Worm (Caenorhabditis elegans) whole organism, midembryonic: ENCODE data around the gene C04F6.7.

Experiments used
- T22C8.4 ChIP-seq: fragments of 200-800 bp; sonication (Bioruptor generic); IDR thresholded peaks from 2 replicates; pipeline ENCODE4 v1.3.6; 2022; ENCODE audit warnings: missing genetic modification characterization, missing compliant biosample characterization
- cog-1 ChIP-seq: sonication (generic microtip); optimal IDR thresholded peaks from 2 replicates; lab custom pipeline; 2016; ENCODE audit warnings: missing genetic modification characterization, missing compliant biosample characterization
- flt-1 ChIP-seq: fragments of 200-800 bp; sonication (Bioruptor generic); IDR thresholded peaks from 2 replicates; pipeline ENCODE4 v1.3.6; 2022; ENCODE audit warnings: missing genetic modification characterization, missing compliant biosample characterization
- klf-2 ChIP-seq: fragments of 200-800 bp; sonication (Bioruptor generic); conservative IDR thresholded peaks from 2 replicates; pipeline ENCODE4 v1.3.6; 2022; ENCODE audit warnings: missing genetic modification reagents, missing genetic modification characterization, missing compliant biosample characterization
- med-1 ChIP-seq: sonication (generic microtip); optimal IDR thresholded peaks from 2 replicates; lab custom pipeline; 2017; ENCODE audit warnings: missing genetic modification characterization, mild to moderate bottlenecking, missing compliant biosample characterization, antibody characterized with exemption, missing genetic modification reagents; ENCODE audit not compliant: insufficient read depth
- ref-1 ChIP-seq: fragments of 200-800 bp; sonication (Bioruptor generic); conservative IDR thresholded peaks from 2 replicates; pipeline ENCODE4 v1.3.6; 2022; ENCODE audit warnings: missing genetic modification reagents, missing genetic modification characterization, missing compliant biosample characterization
- tab-1 ChIP-seq: fragments of 200-800 bp; sonication (Bioruptor generic); IDR thresholded peaks from 2 replicates; pipeline ENCODE4 v1.3.6; 2022; ENCODE audit warnings: missing genetic modification characterization, missing compliant biosample characterization
- ztf-23 ChIP-seq: fragments of 200-800 bp; sonication (Bioruptor generic); IDR thresholded peaks from 2 replicates; pipeline ENCODE4 v1.3.6; 2022; ENCODE audit warnings: missing genetic modification reagents, missing genetic modification characterization, missing compliant biosample characterization
- ztf-29 ChIP-seq: fragments of 200-800 bp; sonication (Bioruptor generic); IDR thresholded peaks from 2 replicates; pipeline ENCODE4 v1.3.6; 2022; ENCODE audit warnings: missing genetic modification reagents, missing genetic modification characterization, missing compliant biosample characterization

The C04F6.7 gene

ce11 chrX:3414660-3415144 is 4.3 kb downstream of the C04F6.7 start, which contains the start of gene dhs-27:
dhs-27 (minus strand) TSS chrX:3414710.
- no peak for TF ChIP-seq ztf-29 (GFP tag; lab: Robert Waterston, UW)
- TF ChIP-seq ref-1 (GFP tag; lab: Robert Waterston, UW) = no peak
- TF ChIP-seq tab-1 = no peak
- TF ChIP-seq flt-1 (GFP tag; lab: Robert Waterston, UW) = no peak
- no peak for TF ChIP-seq T22C8.4
- no peak for TF ChIP-seq med-1
- no peak for TF ChIP-seq klf-2 (GFP tag; lab: Robert Waterston, UW)
- no peak for TF ChIP-seq cog-1 (tag; lab: Kevin White, UChicago)
- no peak for TF ChIP-seq ztf-23 (GFP tag; lab: Robert Waterston, UW)

ce11 chrX:3411565-3412022 is 7.4 kb downstream of the C04F6.7 start, which contains the start of gene unc-78:
unc-78 (minus strand) TSS chrX:3411615.
- TF ChIP-seq ztf-29 (GFP tag; lab: Robert Waterston, UW) = no peak
- no peak for TF ChIP-seq med-1
- no peak for TF ChIP-seq flt-1 (GFP tag; lab: Robert Waterston, UW)
- TF ChIP-seq cog-1 (tag; lab: Kevin White, UChicago) = no peak
- no peak for TF ChIP-seq ref-1 (GFP tag; lab: Robert Waterston, UW)
- no peak for TF ChIP-seq ztf-23 (GFP tag; lab: Robert Waterston, UW)
- TF ChIP-seq tab-1 = no peak
- no peak for TF ChIP-seq T22C8.4
- no peak for TF ChIP-seq klf-2 (GFP tag; lab: Robert Waterston, UW)

ce11 chrX:3408717-3409303 is 10.2 kb downstream of the C04F6.7 start:
- TF ChIP-seq ref-1 (GFP tag; lab: Robert Waterston, UW) (no peak), T22C8.4 (no peak), ztf-29 (GFP tag; lab: Robert Waterston, UW) (no peak), ztf-23 (GFP tag; lab: Robert Waterston, UW) (no peak), med-1 (no peak), flt-1 (GFP tag; lab: Robert Waterston, UW) (no peak), klf-2 (GFP tag; lab: Robert Waterston, UW) (no peak), cog-1 (tag; lab: Kevin White, UChicago) (no peak), tab-1 (no peak)

- TF ChIP-seq ref-1 (GFP tag; lab: Robert Waterston, UW) (no peak), ztf-23 (GFP tag; lab: Robert Waterston, UW) (no peak), ztf-29 (GFP tag; lab: Robert Waterston, UW) (no peak), flt-1 (GFP tag; lab: Robert Waterston, UW) (no peak), cog-1 (tag; lab: Kevin White, UChicago) (no peak), T22C8.4 (no peak)
Measured at ce11 chrX:3403195-3403594, 15.8 kb downstream of the C04F6.7 start, which contains the start of gene vit-5. vit-5 (plus strand) TSS chrX:3403471.

- TF ChIP-seq klf-2 (GFP tag; lab: Robert Waterston, UW) (no peak), ztf-23 (GFP tag; lab: Robert Waterston, UW) (no peak), cog-1 (tag; lab: Kevin White, UChicago) (no peak), med-1 (no peak), ztf-29 (GFP tag; lab: Robert Waterston, UW) (no peak), flt-1 (GFP tag; lab: Robert Waterston, UW) (no peak), ref-1 (GFP tag; lab: Robert Waterston, UW) (no peak), T22C8.4 (no peak)
Measured at ce11 chrX:3401701-3402100, 17.3 kb downstream of the C04F6.7 start, which contains the start of gene C04F6.9. C04F6.9 (plus strand) TSS chrX:3402001.

ce11 chrX:3400387-3400786 is 18.6 kb downstream of the C04F6.7 start:
- TF ChIP-seq klf-2 (GFP tag; lab: Robert Waterston, UW) = no peak
- TF ChIP-seq ztf-23 (GFP tag; lab: Robert Waterston, UW) = no peak
- no peak for TF ChIP-seq T22C8.4
- TF ChIP-seq ref-1 (GFP tag; lab: Robert Waterston, UW) = no peak
- TF ChIP-seq med-1 = no peak
- no peak for TF ChIP-seq cog-1 (tag; lab: Kevin White, UChicago)
- TF ChIP-seq tab-1 = no peak
- TF ChIP-seq ztf-29 (GFP tag; lab: Robert Waterston, UW) = no peak
- TF ChIP-seq flt-1 (GFP tag; lab: Robert Waterston, UW) = no peak

- no peak for TF ChIP-seq T22C8.4
Measured at ce11 chrX:3399917-3400316, 19.1 kb downstream of the C04F6.7 start, which contains the start of gene cht-1. cht-1 (minus strand) TSS chrX:3400017.

ce11 chrX:3396735-3397134 is 22.2 kb downstream of the C04F6.7 start:
- no peak for TF ChIP-seq med-1
- TF ChIP-seq tab-1 = no peak
- TF ChIP-seq T22C8.4 = no peak
- TF ChIP-seq ztf-29 (GFP tag; lab: Robert Waterston, UW) = no peak
- TF ChIP-seq ztf-23 (GFP tag; lab: Robert Waterston, UW) = no peak
- TF ChIP-seq ref-1 (GFP tag; lab: Robert Waterston, UW) = no peak
- no peak for TF ChIP-seq cog-1 (tag; lab: Kevin White, UChicago)
- TF ChIP-seq klf-2 (GFP tag; lab: Robert Waterston, UW) = no peak

- no peak for TF ChIP-seq tab-1
- no peak for TF ChIP-seq med-1
- TF ChIP-seq klf-2 (GFP tag; lab: Robert Waterston, UW) = no peak
Measured at ce11 chrX:3393562-3393961, 25.4 kb downstream of the C04F6.7 start, which contains the start of gene slcf-2. slcf-2 (plus strand) TSS chrX:3393862.

ce11 chrX:3385362-3385761 is 33.6 kb downstream of the C04F6.7 start, which contains the start of gene acp-1:
acp-1 (minus strand) TSS chrX:3385462.
- TF ChIP-seq flt-1 (GFP tag; lab: Robert Waterston, UW) = no peak
- TF ChIP-seq ztf-29 (GFP tag; lab: Robert Waterston, UW) = no peak
- TF ChIP-seq med-1 = no peak
- no peak for TF ChIP-seq ref-1 (GFP tag; lab: Robert Waterston, UW)
- TF ChIP-seq klf-2 (GFP tag; lab: Robert Waterston, UW) = no peak
- no peak for TF ChIP-seq tab-1
- no peak for TF ChIP-seq T22C8.4
- TF ChIP-seq cog-1 (tag; lab: Kevin White, UChicago) = no peak
- no peak for TF ChIP-seq ztf-23 (GFP tag; lab: Robert Waterston, UW)
